Fruit fly (Drosophila melanogaster) whole organism, wandering third instar larva: ENCODE results near the gene CG14200.

Experiments used
- Dif ChIP-seq: fragments of 200-275, 200-300 bp; sonication (Bioruptor generic); optimal IDR thresholded peaks from 2 replicates; lab custom pipeline; 2018; ENCODE audit warnings: missing biosample characterization, missing genetic modification characterization; ENCODE audit not compliant: partially characterized antibody
- Vsx2 ChIP-seq: fragments of 200-300, 225-300 bp; sonication (Bioruptor generic); optimal IDR thresholded peaks from 2 replicates; lab custom pipeline; 2018; ENCODE audit warnings: missing biosample characterization, missing genetic modification characterization; ENCODE audit not compliant: partially characterized antibody
- ey ChIP-seq: fragments of 200-800 bp; sonication (Bioruptor generic); optimal IDR thresholded peaks from 2 replicates; lab custom pipeline; 2016; ENCODE audit warnings: missing biosample characterization, missing genetic modification characterization
- psq ChIP-seq: fragments of 200-800 bp; sonication (Bioruptor generic); optimal IDR thresholded peaks from 3 replicates; lab custom pipeline; 2017; ENCODE audit warnings: missing biosample characterization, mild to moderate bottlenecking, missing genetic modification characterization, moderate library complexity
- rgr ChIP-seq: fragments of 200-800 bp; sonication (Bioruptor generic); optimal IDR thresholded peaks from 3 replicates; lab custom pipeline; 2016; ENCODE audit warnings: missing biosample characterization, mild to moderate bottlenecking, missing genetic modification characterization
- sage ChIP-seq: fragments of 200-800 bp; sonication (Bioruptor generic); optimal IDR thresholded peaks from 2 replicates; lab custom pipeline; 2016; ENCODE audit warnings: missing biosample characterization, mild to moderate bottlenecking, missing genetic modification characterization
- sv ChIP-seq: fragments of 200-800 bp; sonication (Bioruptor generic); optimal IDR thresholded peaks from 3 replicates; lab custom pipeline; 2016; ENCODE audit warnings: missing biosample characterization, missing genetic modification characterization
- tai ChIP-seq: sonication (Bioruptor generic); optimal IDR thresholded peaks from 2 replicates; lab custom pipeline; 2016; ENCODE audit warnings: missing biosample characterization, missing genetic modification characterization
- usp ChIP-seq: fragments of >200 bp; optimal IDR thresholded peaks from 2 replicates; lab custom pipeline; 2017; ENCODE audit warnings: missing biosample characterization, missing genetic modification characterization

DNA sequence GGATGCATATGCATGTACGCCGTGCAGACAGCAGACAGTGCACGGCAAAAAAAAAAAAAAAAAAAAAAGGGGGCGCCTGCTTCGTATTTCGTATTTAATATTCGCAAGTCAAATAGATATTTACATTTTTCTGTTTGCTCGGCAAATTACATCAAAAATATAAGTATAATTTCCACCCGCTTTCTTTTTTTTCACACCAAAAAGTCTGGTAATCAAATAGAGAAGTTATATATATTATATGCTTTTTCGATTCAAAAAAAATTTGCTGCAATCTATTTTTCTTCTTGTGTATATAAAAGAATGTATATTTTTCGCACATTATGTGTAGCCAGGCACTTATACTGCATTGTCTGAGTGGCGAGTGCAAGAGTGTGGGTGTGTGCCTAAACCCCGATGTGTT, 47.0 kb upstream of the CG14200 start:
- no peak for TF ChIP-seq ey
- TF ChIP-seq Vsx2: no peak
- TF ChIP-seq Dif: no peak
- no peak for TF ChIP-seq rgr (GFP tag; lab: Kevin White, UChicago)
- TF ChIP-seq tai (GFP tag; lab: Kevin White, UChicago): no peak
- TF ChIP-seq usp (GFP tag; lab: Kevin White, UChicago): no peak
- no peak for TF ChIP-seq sage
- TF ChIP-seq psq (GFP tag; lab: Kevin White, UChicago): no peak
- TF ChIP-seq sv (GFP tag; lab: Kevin White, UChicago): no peak
